Fruit fly (Drosophila melanogaster) whole organism, pupa: Measurements from ENCODE around the gene Karl.

ENCODE experiments used
- CG12605 ChIP-seq: fragments of 200-800 bp; sonication (Bioruptor generic); IDR thresholded peaks from 2 replicates; pipeline ENCODE4 v1.3.6; 2022; ENCODE audit warnings: missing biosample characterization, missing genetic modification characterization
- CG14655 ChIP-seq: fragments of 200-800 bp; sonication (Bioruptor generic); optimal IDR thresholded peaks from 3 replicates; lab custom pipeline; 2017; ENCODE audit warnings: mild to moderate bottlenecking, missing biosample characterization, missing genetic modification reagents, missing genetic modification characterization
- CG15710 ChIP-seq: fragments of 200-800 bp; sonication (Bioruptor generic); optimal IDR thresholded peaks from 2 replicates; lab custom pipeline; 2018; ENCODE audit warnings: missing biosample characterization, mild to moderate bottlenecking, missing genetic modification characterization, moderate library complexity
- CG32121 ChIP-seq: fragments of 200-800 bp; sonication (Bioruptor generic); IDR thresholded peaks from 2 replicates; pipeline ENCODE4 v1.3.6; 2022; ENCODE audit warnings: missing biosample characterization, missing genetic modification characterization
- CG9948 ChIP-seq: fragments of 200-800 bp; sonication (Bioruptor generic); optimal IDR thresholded peaks from 2 replicates; lab custom pipeline; 2018; ENCODE audit warnings: missing biosample characterization, mild to moderate bottlenecking, missing genetic modification characterization, moderate library complexity
- EcR ChIP-seq: fragments of 200-800 bp; sonication (Bioruptor generic); optimal IDR thresholded peaks from 3 replicates; lab custom pipeline; 2019; ENCODE audit warnings: missing biosample characterization, missing genetic modification characterization, mild to moderate bottlenecking, moderate library complexity, missing genetic modification reagents
- Pif1A ChIP-seq: fragments of 200-800 bp; sonication (Bioruptor generic); optimal IDR thresholded peaks from 3 replicates; lab custom pipeline; 2016; ENCODE audit warnings: missing biosample characterization, missing genetic modification characterization
- Pif1B ChIP-seq: fragments of 200-800 bp; sonication (Bioruptor generic); optimal IDR thresholded peaks from 3 replicates; lab custom pipeline; 2016; ENCODE audit warnings: missing biosample characterization, missing genetic modification characterization
- rn ChIP-seq: fragments of 200-800 bp; sonication (Bioruptor generic); IDR thresholded peaks from 2 replicates; pipeline ENCODE4 v1.3.6; 2022; ENCODE audit warnings: missing biosample characterization, missing genetic modification characterization

DNA sequence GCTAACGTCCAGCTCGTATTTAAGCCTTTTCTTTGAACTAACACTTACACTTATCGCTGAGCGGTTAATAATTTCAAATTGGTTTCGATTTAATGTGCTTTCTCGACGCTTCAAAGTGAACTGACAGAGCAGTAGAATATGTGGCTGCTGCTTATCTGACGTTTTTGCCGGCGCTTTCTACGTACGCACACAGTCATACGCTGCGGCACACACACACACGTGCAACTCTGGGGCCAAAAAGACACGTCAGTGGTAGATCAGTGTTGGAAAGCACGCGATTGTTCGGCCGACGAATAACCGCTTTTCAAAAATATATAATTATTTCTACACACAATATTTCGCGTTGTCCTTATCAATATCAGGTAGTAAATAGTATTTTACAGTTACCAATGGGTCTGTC lies 19.0 kb downstream of the Karl start:
- no peak for TF ChIP-seq rn
- TF ChIP-seq CG12605 (GFP tag; lab: Robert Waterston, UW) = no peak
- no peak for TF ChIP-seq CG9948
- TF ChIP-seq CG15710 (tag; lab: Kevin White, UChicago) = no peak
- no peak for TF ChIP-seq Pif1B (GFP tag; lab: Kevin White, UChicago)
- TF ChIP-seq CG32121 (GFP tag; lab: Robert Waterston, UW) = 0 out of 2 replicates have a peak, but pooled peaks have one; percentile 16
- TF ChIP-seq Pif1A (GFP tag; lab: Kevin White, UChicago) = no peak
- TF ChIP-seq EcR (GFP tag; lab: Kevin White, UChicago) = no peak
- no peak for TF ChIP-seq CG14655
